Worm (Caenorhabditis elegans) whole organism, L1 larva: ENCODE measurements around the gene K02E11.7.

ENCODE experiments used
- C34B4.2 ChIP-seq: sonication (generic microtip); optimal IDR thresholded peaks from 2 replicates; lab custom pipeline; 2017; ENCODE audit warnings: mild to moderate bottlenecking, missing genetic modification characterization, missing compliant biosample characterization
- ama-1 ChIP-seq: fragments of 150-350 bp; optimal IDR thresholded peaks from 2 replicates; lab custom pipeline; 2014
- blmp-1 ChIP-seq: fragments of 150-350 bp; optimal IDR thresholded peaks from 2 replicates; lab custom pipeline; 2014; ENCODE audit warnings: missing biosample characterization, missing genetic modification characterization
- ceh-8 ChIP-seq: fragments of 200-800 bp; sonication (Bioruptor generic); optimal IDR thresholded peaks from 2 replicates; lab custom pipeline; 2018; ENCODE audit warnings: mild to moderate bottlenecking, missing genetic modification characterization, moderate library complexity, missing compliant biosample characterization
- ceh-88 ChIP-seq: fragments of 200-800 bp; sonication (Bioruptor generic); IDR thresholded peaks from 2 replicates; pipeline ENCODE4 v1.3.6; 2022; ENCODE audit warnings: missing genetic modification characterization, missing compliant biosample characterization
- dsc-1 ChIP-seq: sonication (generic microtip); optimal IDR thresholded peaks from 2 replicates; lab custom pipeline; 2016; ENCODE audit warnings: mild to moderate bottlenecking, missing genetic modification characterization, missing compliant biosample characterization
- efl-1 ChIP-seq, 4 experiments: fragments of 150-350 bp; optimal IDR thresholded peaks in 3 of 4; peaks in 1 of 4; 1 replicate in 1 of 4; 2 replicates in 3 of 4; lab custom pipeline; 2014; ENCODE audit warnings: missing biosample characterization in 2 of 4, missing genetic modification characterization in 2 of 4, missing genetic modification reagents in 2 of 4
- efl-3 ChIP-seq: fragments of 200-800 bp; sonication (Bioruptor generic); optimal IDR thresholded peaks from 2 replicates; lab custom pipeline; 2018; ENCODE audit warnings: mild to moderate bottlenecking, missing genetic modification characterization, missing compliant biosample characterization
- elt-2 ChIP-seq: sonication (generic microtip); optimal IDR thresholded peaks from 2 replicates; lab custom pipeline; 2016; ENCODE audit warnings: missing genetic modification characterization, mild to moderate bottlenecking, inconsistent platforms, missing compliant biosample characterization, missing genetic modification reagents
- elt-3 ChIP-seq, 6 experiments: fragments of 150-350 bp in 1 of 6; sonication (generic microtip); optimal IDR thresholded peaks; 2 replicates each; lab custom pipeline; 2017 to 2018; ENCODE audit warnings: missing biosample characterization in 6 of 6, missing genetic modification characterization in 6 of 6, inconsistent platforms in 1 of 6
- ets-5 ChIP-seq: fragments of 200-800 bp; sonication (Bioruptor generic); IDR thresholded peaks from 2 replicates; pipeline ENCODE4 v1.3.6; 2022; ENCODE audit warnings: missing genetic modification characterization, missing compliant biosample characterization
- hlh-17 ChIP-seq: fragments of 200-800 bp; sonication (Bioruptor generic); optimal IDR thresholded peaks from 2 replicates; lab custom pipeline; 2018; ENCODE audit warnings: missing genetic modification characterization, mild to moderate bottlenecking, missing compliant biosample characterization, moderate library complexity, borderline replicate concordance
- hlh-4 ChIP-seq: sonication (generic microtip); optimal IDR thresholded peaks from 2 replicates; lab custom pipeline; 2016; ENCODE audit warnings: mild to moderate bottlenecking, missing genetic modification characterization, missing compliant biosample characterization
- isw-1 ChIP-seq: fragments of 200-800 bp; sonication (Bioruptor generic); IDR thresholded peaks from 2 replicates; pipeline ENCODE4 v1.3.6; 2022; ENCODE audit warnings: missing genetic modification characterization, missing compliant biosample characterization
- lin-14 ChIP-seq: fragments of 200-800 bp; sonication (Bioruptor generic); optimal IDR thresholded peaks from 2 replicates; lab custom pipeline; 2018; ENCODE audit warnings: mild to moderate bottlenecking, missing genetic modification characterization, moderate library complexity, missing compliant biosample characterization
- lin-15B ChIP-seq: fragments of 150-350 bp; sonication (generic microtip); optimal IDR thresholded peaks from 3 replicates; lab custom pipeline; 2014; ENCODE audit warnings: missing biosample characterization, missing genetic modification characterization
- lin-39 ChIP-seq: fragments of 150-350 bp; optimal IDR thresholded peaks from 2 replicates; lab custom pipeline; 2014; ENCODE audit warnings: missing biosample characterization, missing genetic modification reagents, missing genetic modification characterization
- mef-2 ChIP-seq: fragments of 150-350 bp; optimal IDR thresholded peaks from 2 replicates; lab custom pipeline; 2014; ENCODE audit warnings: missing biosample characterization, missing genetic modification characterization
- mep-1 ChIP-seq: fragments of 150-350 bp; optimal IDR thresholded peaks from 2 replicates; lab custom pipeline; 2014; ENCODE audit warnings: missing biosample characterization, missing genetic modification characterization
- nhr-12 ChIP-seq: sonication (generic microtip); optimal IDR thresholded peaks from 2 replicates; lab custom pipeline; 2017; ENCODE audit warnings: missing biosample characterization, missing genetic modification characterization
- nhr-84 ChIP-seq: sonication (generic microtip); optimal IDR thresholded peaks from 2 replicates; lab custom pipeline; 2017; ENCODE audit warnings: missing biosample characterization, missing genetic modification characterization
- nhr-85 ChIP-seq: sonication (generic microtip); peaks from one replicate; lab custom pipeline; 2016; ENCODE audit warnings: missing genetic modification characterization, inconsistent platforms, missing compliant biosample characterization
- pag-3 ChIP-seq: sonication (generic microtip); optimal IDR thresholded peaks from 2 replicates; lab custom pipeline; 2017; ENCODE audit warnings: missing genetic modification characterization, mild to moderate bottlenecking, missing compliant biosample characterization, antibody characterized with exemption, borderline replicate concordance; ENCODE audit not compliant: insufficient read depth
- rnt-1 ChIP-seq: sonication (generic microtip); optimal IDR thresholded peaks from 2 replicates; lab custom pipeline; 2016; ENCODE audit warnings: mild to moderate bottlenecking, missing genetic modification characterization, moderate library complexity, missing compliant biosample characterization
- skn-1 ChIP-seq: fragments of 150-350 bp; optimal IDR thresholded peaks from 2 replicates; lab custom pipeline; 2014; ENCODE audit warnings: missing biosample characterization, missing genetic modification characterization
- sox-4 ChIP-seq: sonication (generic microtip); optimal IDR thresholded peaks from 2 replicates; lab custom pipeline; 2016; ENCODE audit warnings: missing genetic modification characterization, missing compliant biosample characterization
- sptf-1 ChIP-seq: fragments of 150-350 bp; optimal IDR thresholded peaks from 2 replicates; lab custom pipeline; 2014; ENCODE audit warnings: missing biosample characterization, missing genetic modification characterization
- sup-37 ChIP-seq: fragments of 200-800 bp; sonication (Bioruptor generic); optimal IDR thresholded peaks from 2 replicates; lab custom pipeline; 2018; ENCODE audit warnings: mild to moderate bottlenecking, missing genetic modification characterization, missing compliant biosample characterization
- tlp-1 ChIP-seq: fragments of 150-350 bp; optimal IDR thresholded peaks from 2 replicates; lab custom pipeline; 2014; ENCODE audit warnings: missing biosample characterization, missing genetic modification characterization
- unc-130 ChIP-seq: fragments of 150-350 bp; optimal IDR thresholded peaks from 2 replicates; lab custom pipeline; 2017; ENCODE audit warnings: missing biosample characterization, missing genetic modification characterization, inconsistent platforms
- unc-30 ChIP-seq: sonication (generic microtip); optimal IDR thresholded peaks from 2 replicates; lab custom pipeline; 2017; ENCODE audit warnings: missing biosample characterization, missing genetic modification characterization
- zip-4 ChIP-seq: fragments of 200-800 bp; sonication (Bioruptor generic); optimal IDR thresholded peaks from 2 replicates; lab custom pipeline; 2018; ENCODE audit warnings: mild to moderate bottlenecking, missing genetic modification characterization, moderate library complexity, missing compliant biosample characterization
- ztf-4 ChIP-seq: fragments of 150-350 bp; optimal IDR thresholded peaks from 2 replicates; lab custom pipeline; 2014; ENCODE audit warnings: missing biosample characterization, missing genetic modification characterization

Gene K02E11.7

ce11 chrV:14246761-14247160 lies 7.4 kb downstream of the K02E11.7 start, which contains the start of gene K02E11.3:
Gene K02E11.3 (minus strand): TSS chrV:14246861.
- no peak for TF ChIP-seq lin-14 (GFP tag; lab: Kevin White, UChicago)
- TF ChIP-seq efl-1 (optimal IDR thresholded peaks at IDR 0.05; lab: Kevin White, UChicago): no peak
- peak in 1 of 2 experiments; percentile 31 for TF ChIP-seq efl-1 (GFP tag; optimal IDR thresholded peaks at IDR 0.05 in 1 of 2; lab: Kevin White, UChicago)
- TF ChIP-seq zip-4 (GFP tag; lab: Kevin White, UChicago): no peak
- no peak for TF ChIP-seq isw-1 (GFP tag; lab: Robert Waterston, UW)
- TF ChIP-seq sup-37: no peak
- no peak for TF ChIP-seq ceh-88
- no peak for TF ChIP-seq unc-30 (tag; lab: Kevin White, UChicago)
- no peak for TF ChIP-seq pag-3 (tag; lab: Kevin White, UChicago)
- TF ChIP-seq, all 84 proteins: peak for 1

- no peak for TF ChIP-seq hlh-4 (tag; lab: Kevin White, UChicago)
- TF ChIP-seq lin-39: no peak
- TF ChIP-seq ets-5 (GFP tag; lab: Robert Waterston, UW): no peak
- TF ChIP-seq elt-3 (tag; optimal IDR thresholded peaks at IDR 0.05; lab: Kevin White, UChicago): no peak
- TF ChIP-seq zip-4 (GFP tag; lab: Kevin White, UChicago): no peak
- no peak for TF ChIP-seq dsc-1 (tag; lab: Kevin White, UChicago)
- no peak for TF ChIP-seq sox-4 (tag; lab: Kevin White, UChicago)
- TF ChIP-seq nhr-85 (tag; lab: Kevin White, UChicago): no peak
- TF ChIP-seq ama-1 (lab: Kevin White, UChicago): no peak
- TF ChIP-seq efl-3 (GFP tag; lab: Kevin White, UChicago): no peak
- no peak for TF ChIP-seq mef-2
- TF ChIP-seq nhr-12 (tag; lab: Kevin White, UChicago): no peak
- no peak for TF ChIP-seq skn-1 (tag; lab: Kevin White, UChicago)
- no peak for TF ChIP-seq unc-130 (tag; lab: Kevin White, UChicago)
- TF ChIP-seq nhr-84 (tag; lab: Kevin White, UChicago): no peak
- TF ChIP-seq sptf-1 (tag; lab: Kevin White, UChicago): no peak
- TF ChIP-seq mep-1 (tag; lab: Kevin White, UChicago): no peak
Observed at ce11 chrV:14243904-14244303, 10.2 kb downstream of the K02E11.7 start, which contains the start of gene sre-7. Gene sre-7 (plus strand): TSS chrV:14244204.

ce11 chrV:14240694-14241201 lies 13.4 kb downstream of the K02E11.7 start, which contains the start of gene K02E11.10:
Gene K02E11.10 (minus strand): TSS chrV:14241151.
- TF ChIP-seq ceh-8 (GFP tag; lab: Kevin White, UChicago) (peak; percentile 25), lin-15B (tag; lab: Kevin White, UChicago) (no peak)

ce11 chrV:14235942-14236341 lies 18.2 kb downstream of the K02E11.7 start, which contains the start of gene ent-3:
Gene ent-3 (minus strand): TSS chrV:14236042.
- TF ChIP-seq C34B4.2 (tag; lab: Kevin White, UChicago) (no peak), hlh-17 (GFP tag; lab: Kevin White, UChicago) (no peak), rnt-1 (tag; lab: Kevin White, UChicago) (no peak), elt-2 (tag; lab: Kevin White, UChicago) (no peak), ztf-4 (tag; lab: Kevin White, UChicago) (no peak), mep-1 (tag; lab: Kevin White, UChicago) (no peak), tlp-1 (tag; lab: Kevin White, UChicago) (no peak)

- TF ChIP-seq nhr-85 (tag; lab: Kevin White, UChicago) (peak; percentile 37), blmp-1 (tag; lab: Kevin White, UChicago) (peak; percentile 33), dsc-1 (tag; lab: Kevin White, UChicago) (no peak), skn-1 (tag; lab: Kevin White, UChicago) (no peak)
Observed at ce11 chrV:14231656-14232055, 22.5 kb downstream of the K02E11.7 start.
